Fruit fly (Drosophila melanogaster) whole organism, embryonic: Measurements from ENCODE around the gene CG33286.

Experiments used
- Ada2b ChIP-seq: fragments of 200-800 bp; sonication (Bioruptor generic); IDR thresholded peaks from 2 replicates; pipeline ENCODE4 v1.3.6; 2022; ENCODE audit warnings: missing biosample characterization, missing genetic modification characterization
- Bdp1 ChIP-seq: fragments of 200-800 bp; sonication (Bioruptor generic); optimal IDR thresholded peaks from 3 replicates; lab custom pipeline; 2016; ENCODE audit warnings: missing biosample characterization, missing genetic modification characterization
- CG10654 ChIP-seq: fragments of 200-800 bp; sonication (Bioruptor generic); optimal IDR thresholded peaks from 2 replicates; lab custom pipeline; 2016; ENCODE audit warnings: missing biosample characterization, missing genetic modification characterization
- CG12155 ChIP-seq: fragments of 200-800 bp; sonication (Bioruptor generic); optimal IDR thresholded peaks from 3 replicates; lab custom pipeline; 2016; ENCODE audit warnings: missing biosample characterization, missing genetic modification characterization
- CG12769 ChIP-seq: fragments of 200-800 bp; sonication (Bioruptor generic); optimal IDR thresholded peaks from 2 replicates; lab custom pipeline; 2019; ENCODE audit warnings: missing biosample characterization, mild to moderate bottlenecking, missing genetic modification characterization, moderate library complexity
- CG14710 ChIP-seq: fragments of 200-800 bp; sonication (Bioruptor generic); optimal IDR thresholded peaks from 3 replicates; lab custom pipeline; 2019; ENCODE audit warnings: missing biosample characterization, mild to moderate bottlenecking, missing genetic modification characterization, moderate library complexity
- CG15479 ChIP-seq: fragments of 200-800 bp; sonication (Bioruptor generic); optimal IDR thresholded peaks from 3 replicates; lab custom pipeline; 2019; ENCODE audit warnings: missing biosample characterization, mild to moderate bottlenecking, missing genetic modification characterization, moderate library complexity
- CG15514 ChIP-seq: fragments of 200-800 bp; sonication (Bioruptor generic); optimal IDR thresholded peaks from 3 replicates; lab custom pipeline; 2017; ENCODE audit warnings: missing biosample characterization, missing genetic modification characterization, mild to moderate bottlenecking, moderate library complexity, missing genetic modification reagents
- CG1647 ChIP-seq: fragments of 200-800 bp; sonication (Bioruptor generic); optimal IDR thresholded peaks from 3 replicates; lab custom pipeline; 2016; ENCODE audit warnings: missing biosample characterization, missing genetic modification characterization
- CG16813 ChIP-seq: fragments of 200-800 bp; sonication (Bioruptor generic); IDR thresholded peaks from 3 replicates; pipeline ENCODE4 v1.3.6; 2022; ENCODE audit warnings: missing biosample characterization, missing genetic modification characterization; ENCODE audit not compliant: partially characterized antibody
- CG17829 ChIP-seq: fragments of 200-800 bp; optimal IDR thresholded peaks from 2 replicates; lab custom pipeline; 2019; ENCODE audit warnings: missing biosample characterization, mild to moderate bottlenecking, missing genetic modification characterization, moderate library complexity
- CG31388 ChIP-seq: fragments of 200-800 bp; sonication (Bioruptor generic); optimal IDR thresholded peaks from 2 replicates; lab custom pipeline; 2016; ENCODE audit warnings: missing biosample characterization, missing genetic modification characterization
- CG31441 ChIP-seq: fragments of 200-800 bp; sonication (Bioruptor generic); IDR thresholded peaks from 2 replicates; pipeline ENCODE4 v1.3.6; 2022; ENCODE audit warnings: missing biosample characterization, missing genetic modification characterization
- CG32532 ChIP-seq: fragments of 200-800 bp; sonication (Bioruptor generic); IDR thresholded peaks from 2 replicates; pipeline ENCODE4 v1.3.6; 2022; ENCODE audit warnings: missing biosample characterization, missing genetic modification characterization
- CG34224 ChIP-seq: fragments of 200-800 bp; sonication (Bioruptor generic); IDR thresholded peaks from 3 replicates; pipeline ENCODE4 v1.3.6; 2022; ENCODE audit warnings: missing biosample characterization, missing genetic modification characterization; ENCODE audit not compliant: partially characterized antibody
- CG34422 ChIP-seq: fragments of 200-800 bp; sonication (Bioruptor generic); IDR thresholded peaks from 3 replicates; pipeline ENCODE4 v1.3.6; 2022; ENCODE audit warnings: missing biosample characterization, missing genetic modification characterization
- CG5953 ChIP-seq: fragments of 200-800 bp; sonication (Bioruptor generic); IDR thresholded peaks from 2 replicates; pipeline ENCODE4 v1.3.6; 2022; ENCODE audit warnings: missing biosample characterization, missing genetic modification characterization
- CG6175 ChIP-seq: fragments of 200-800 bp; sonication (Bioruptor generic); IDR thresholded peaks from 3 replicates; pipeline ENCODE4 v1.3.6; 2022; ENCODE audit warnings: missing biosample characterization, missing genetic modification characterization
- CG6654 ChIP-seq: fragments of 200-800 bp; sonication (Bioruptor generic); optimal IDR thresholded peaks from 2 replicates; lab custom pipeline; 2017; ENCODE audit warnings: missing biosample characterization, mild to moderate bottlenecking, missing genetic modification characterization
- CG7928 ChIP-seq: fragments of 200-800 bp; sonication (Bioruptor generic); optimal IDR thresholded peaks from 2 replicates; lab custom pipeline; 2017; ENCODE audit warnings: missing biosample characterization, mild to moderate bottlenecking, missing genetic modification characterization
- Chrac-16 ChIP-seq: fragments of 200-800 bp; sonication (Bioruptor generic); optimal IDR thresholded peaks from 3 replicates; lab custom pipeline; 2016; ENCODE audit warnings: missing biosample characterization, missing genetic modification characterization
- Dbx ChIP-seq: fragments of 200-800 bp; sonication (Bioruptor generic); IDR thresholded peaks from 3 replicates; pipeline ENCODE4 v1.3.6; 2022; ENCODE audit warnings: missing biosample characterization, missing genetic modification characterization
- Dll ChIP-seq: fragments of 200-800 bp; sonication (Bioruptor generic); IDR thresholded peaks from 4 replicates; pipeline ENCODE4 v1.3.6; 2022; ENCODE audit warnings: missing biosample characterization, missing genetic modification characterization; ENCODE audit not compliant: partially characterized antibody
- E2f1 ChIP-seq: fragments of 200-800 bp; sonication (Bioruptor generic); IDR thresholded peaks from 2 replicates; pipeline ENCODE4 v1.3.6; 2022; ENCODE audit warnings: missing biosample characterization, missing genetic modification characterization
- Fer1 ChIP-seq: fragments of 200-800 bp; sonication (Bioruptor generic); optimal IDR thresholded peaks from 2 replicates; lab custom pipeline; 2017; ENCODE audit warnings: missing biosample characterization, mild to moderate bottlenecking, missing genetic modification characterization
- Gug ChIP-seq: fragments of 200-800 bp; sonication (Bioruptor generic); IDR thresholded peaks from 4 replicates; pipeline ENCODE4 v1.3.6; 2022; ENCODE audit warnings: missing biosample characterization, missing genetic modification characterization
- Myb ChIP-seq: fragments of 200-800 bp; sonication (Bioruptor generic); optimal IDR thresholded peaks from 2 replicates; lab custom pipeline; 2016; ENCODE audit warnings: missing biosample characterization, missing genetic modification characterization
- Nf-YA ChIP-seq: fragments of 200-800 bp; sonication (Bioruptor generic); IDR thresholded peaks from 2 replicates; pipeline ENCODE4 v1.3.6; 2022; ENCODE audit warnings: missing biosample characterization, missing genetic modification characterization
- Usf ChIP-seq: fragments of 200-800 bp; sonication (Bioruptor generic); optimal IDR thresholded peaks from 2 replicates; lab custom pipeline; 2017; ENCODE audit warnings: missing genotype, missing biosample characterization, missing genetic modification characterization
- ase ChIP-seq: fragments of 200-800 bp; sonication (Bioruptor generic); IDR thresholded peaks from 3 replicates; pipeline ENCODE4 v1.3.6; 2022; ENCODE audit warnings: missing biosample characterization, missing genetic modification characterization
- ash1 ChIP-seq: fragments of 200-800 bp; sonication (Bioruptor generic); optimal IDR thresholded peaks from 2 replicates; lab custom pipeline; 2018; ENCODE audit warnings: missing biosample characterization, mild to moderate bottlenecking, missing genetic modification characterization
- bbx ChIP-seq: fragments of 200-800 bp; sonication (Bioruptor generic); IDR thresholded peaks from 2 replicates; pipeline ENCODE4 v1.3.6; 2022; ENCODE audit warnings: missing biosample characterization, missing genetic modification characterization; ENCODE audit not compliant: partially characterized antibody
- bigmax ChIP-seq: fragments of 200-800 bp; sonication (Bioruptor generic); optimal IDR thresholded peaks from 2 replicates; lab custom pipeline; 2018; ENCODE audit warnings: missing biosample characterization, mild to moderate bottlenecking, missing genetic modification characterization
- caup ChIP-seq: fragments of 200-800 bp; sonication (Bioruptor generic); optimal IDR thresholded peaks from 3 replicates; lab custom pipeline; 2017; ENCODE audit warnings: missing biosample characterization, mild to moderate bottlenecking, missing genetic modification characterization, moderate library complexity; ENCODE audit not compliant: severe bottlenecking
- cg ChIP-seq: fragments of 200-800 bp; sonication (Bioruptor generic); optimal IDR thresholded peaks from 3 replicates; lab custom pipeline; 2019; ENCODE audit warnings: missing biosample characterization, mild to moderate bottlenecking, missing genetic modification characterization, moderate library complexity
- da ChIP-seq: fragments of 200-800 bp; sonication (Bioruptor generic); optimal IDR thresholded peaks from 2 replicates; lab custom pipeline; 2016; ENCODE audit warnings: missing biosample characterization, missing genetic modification characterization
- dmrt11E ChIP-seq: fragments of 200-800 bp; sonication (Bioruptor generic); optimal IDR thresholded peaks from 3 replicates; lab custom pipeline; 2018; ENCODE audit warnings: missing biosample characterization, mild to moderate bottlenecking, missing genetic modification characterization, moderate library complexity
- en ChIP-seq: fragments of 200-800 bp; sonication (Bioruptor generic); optimal IDR thresholded peaks from 2 replicates; lab custom pipeline; 2016; ENCODE audit warnings: missing biosample characterization, missing genetic modification characterization
- eyg ChIP-seq: fragments of 200-800 bp; sonication (Bioruptor generic); optimal IDR thresholded peaks from 3 replicates; lab custom pipeline; 2016; ENCODE audit warnings: missing biosample characterization, missing genetic modification characterization
- gt ChIP-seq: fragments of 200-800 bp; sonication (Bioruptor generic); IDR thresholded peaks from 2 replicates; pipeline ENCODE4 v1.3.6; 2022; ENCODE audit warnings: missing biosample characterization, missing genetic modification characterization
- hkb ChIP-seq, 2 experiments: fragments of 200-800 bp in 1 of 2; fragments of >200 bp in 1 of 2; sonication (Bioruptor generic) in 1 of 2; IDR thresholded peaks in 1 of 2; optimal IDR thresholded peaks in 1 of 2; 2 replicates each; pipeline versions ENCODE4 v1.3.6 to Lab custom; 2017 to 2022; ENCODE audit warnings: missing biosample characterization in 1 of 2, missing genetic modification characterization in 1 of 2
- lab ChIP-seq: fragments of 200-800 bp; sonication (Bioruptor generic); optimal IDR thresholded peaks from 3 replicates; lab custom pipeline; 2017; ENCODE audit warnings: missing biosample characterization, missing genetic modification characterization, mild to moderate bottlenecking, moderate library complexity, missing genetic modification reagents
- nau ChIP-seq: fragments of 200-800 bp; sonication (Bioruptor generic); optimal IDR thresholded peaks from 3 replicates; lab custom pipeline; 2017; ENCODE audit warnings: missing biosample characterization, mild to moderate bottlenecking, missing genetic modification characterization, missing genetic modification reagents
- nmo ChIP-seq: fragments of 200-800 bp; sonication (Bioruptor generic); optimal IDR thresholded peaks from 2 replicates; lab custom pipeline; 2018; ENCODE audit warnings: missing biosample characterization, mild to moderate bottlenecking, missing genetic modification characterization, moderate library complexity
- sim ChIP-seq: fragments of 200-800 bp; sonication (Bioruptor generic); IDR thresholded peaks from 2 replicates; pipeline ENCODE4 v1.3.6; 2022; ENCODE audit warnings: missing biosample characterization, missing genetic modification characterization
- sr ChIP-seq: fragments of 200-800 bp; sonication (Bioruptor generic); IDR thresholded peaks from 3 replicates; pipeline ENCODE4 v1.3.6; 2022; ENCODE audit warnings: missing biosample characterization, missing genetic modification characterization
- toy ChIP-seq: fragments of 200-800 bp; sonication (Bioruptor generic); IDR thresholded peaks from 2 replicates; pipeline ENCODE4 v1.3.6; 2022; ENCODE audit warnings: missing biosample characterization, missing genetic modification characterization
- twi ChIP-seq: fragments of 200-800 bp; optimal IDR thresholded peaks from 2 replicates; lab custom pipeline; 2019; ENCODE audit warnings: missing biosample characterization, mild to moderate bottlenecking, missing genetic modification characterization, moderate library complexity
- usp ChIP-seq: fragments of >200 bp; optimal IDR thresholded peaks from 2 replicates; lab custom pipeline; 2017; ENCODE audit warnings: missing biosample characterization, missing genetic modification characterization
- vvl ChIP-seq: fragments of 200-800 bp; sonication (Bioruptor generic); IDR thresholded peaks from 2 replicates; pipeline ENCODE4 v1.3.6; 2022; ENCODE audit warnings: missing biosample characterization, missing genetic modification characterization

The CG33286 gene

dm6 chr3L:21009405-21010120, 35.1 kb upstream of the CG33286 start (continued):
- 0 out of 2 replicates have a peak, but pooled peaks have one; percentile 53 for TF ChIP-seq sim (GFP tag; lab: Robert Waterston, UW)
- no peak for TF ChIP-seq CG16813 (GFP tag; lab: Robert Waterston, UW)
- TF ChIP-seq Chrac-16 = no peak
- TF ChIP-seq Usf (GFP tag; lab: Kevin White, UChicago) = no peak
- TF ChIP-seq nmo (GFP tag; lab: Kevin White, UChicago) = peak; percentile 3
- TF ChIP-seq dmrt11E (tag; lab: Kevin White, UChicago) = peak; percentile 16
- TF ChIP-seq E2f1 (GFP tag; lab: Robert Waterston, UW) = peak; percentile 72
- TF ChIP-seq CG15514 (GFP tag; lab: Kevin White, UChicago) = peak; percentile 6
- no peak for TF ChIP-seq ash1 (GFP tag; lab: Kevin White, UChicago)
- no peak for TF ChIP-seq toy (GFP tag; lab: Robert Waterston, UW)
- peak; percentile 4 for TF ChIP-seq CG17829 (tag; lab: Kevin White, UChicago)
- no peak for TF ChIP-seq Dll (GFP tag; lab: Robert Waterston, UW)
- TF ChIP-seq CG5953 = no peak
- TF ChIP-seq CG10654 = no peak
- TF ChIP-seq Bdp1 (GFP tag; lab: Kevin White, UChicago) = peak; percentile 13
- peak; percentile 32 for TF ChIP-seq Fer1 (GFP tag; lab: Kevin White, UChicago)
- TF ChIP-seq ase = no peak; the same call in 2 of the 3 replicates
- TF ChIP-seq Nf-YA (GFP tag; lab: Robert Waterston, UW) = 0 out of 2 replicates have a peak, but pooled peaks have one; percentile 49
- TF ChIP-seq en (GFP tag; lab: Kevin White, UChicago) = no peak
- TF ChIP-seq CG1647 = no peak
- no peak for TF ChIP-seq CG7928 (GFP tag; lab: Kevin White, UChicago)
- peak; percentile 38; the same call in 1 of the 4 replicates for TF ChIP-seq Gug (GFP tag; lab: Robert Waterston, UW)
- TF ChIP-seq CG14710 (tag; lab: Kevin White, UChicago) = peak; percentile 2
- TF ChIP-seq nau (GFP tag; lab: Kevin White, UChicago) = peak; percentile 30
- peak; percentile 70 for TF ChIP-seq lab (GFP tag; lab: Kevin White, UChicago)
- no peak for TF ChIP-seq gt
- TF ChIP-seq Dbx = peak; percentile 74; the same call in 2 of the 3 replicates
- TF ChIP-seq CG6175 (GFP tag; lab: Robert Waterston, UW) = no peak
- TF ChIP-seq caup = peak; percentile 48
- no peak for TF ChIP-seq CG6654 (GFP tag; lab: Kevin White, UChicago)
- no peak for TF ChIP-seq hkb (optimal IDR thresholded peaks at IDR 0.05; lab: Kevin White, UChicago)
- peak; percentile 70 for TF ChIP-seq hkb (GFP tag; IDR thresholded peaks at IDR 0.05; lab: Robert Waterston, UW)
- no peak for TF ChIP-seq CG15479
- peak; percentile 58 for TF ChIP-seq Ada2b
- no peak; the same call in 1 of the 2 replicates for TF ChIP-seq CG31441 (GFP tag; lab: Robert Waterston, UW)
- peak; percentile 48 for TF ChIP-seq eyg
- peak; percentile 34; the same call in 1 of the 2 replicates for TF ChIP-seq bbx (GFP tag; lab: Robert Waterston, UW)
- no peak for TF ChIP-seq CG34224 (GFP tag; lab: Robert Waterston, UW)
- peak; percentile 33 for TF ChIP-seq Myb (GFP tag; lab: Kevin White, UChicago)
- no peak for TF ChIP-seq usp (GFP tag; lab: Kevin White, UChicago)

DNA sequence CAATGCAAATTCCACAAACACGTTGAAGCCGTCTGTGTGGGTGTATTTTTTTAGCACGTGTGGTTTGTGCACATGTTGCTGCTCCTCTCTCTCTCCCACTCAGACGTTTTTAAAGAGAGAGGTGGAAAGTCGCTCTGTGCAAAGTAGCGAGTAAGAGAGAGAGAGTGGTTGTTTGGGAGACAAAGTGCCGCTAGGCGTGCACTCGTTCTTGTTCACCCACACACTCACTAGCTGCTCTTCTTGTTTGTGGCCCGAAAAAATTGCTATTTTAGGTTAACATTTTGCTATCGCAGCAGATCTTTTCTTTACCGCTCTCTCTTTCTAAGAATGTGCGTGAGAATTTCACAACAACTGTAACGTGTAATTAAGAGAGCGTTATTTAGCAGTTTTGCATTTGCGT, 34.4 kb upstream of the CG33286 start:
- TF ChIP-seq CG12769 (tag; lab: Kevin White, UChicago) (peak; percentile 66), CG34422 (GFP tag; lab: Robert Waterston, UW) (0 out of 3 replicates have a peak, but pooled peaks have one; percentile 22), da (GFP tag; lab: Kevin White, UChicago) (no peak), CG31388 (GFP tag; lab: Kevin White, UChicago) (no peak), vvl (GFP tag; lab: Robert Waterston, UW) (peak; percentile 45; the same call in 1 of the 2 replicates), CG12155 (GFP tag; lab: Kevin White, UChicago) (peak; percentile 96), CG32532 (peak; percentile 42; the same call in 1 of the 2 replicates), sr (peak; percentile 79; the same call in 2 of the 3 replicates), cg (GFP tag; lab: Kevin White, UChicago) (peak; percentile 75), bigmax (GFP tag; lab: Kevin White, UChicago) (peak; percentile 87), CG16813 (GFP tag; lab: Robert Waterston, UW) (peak; percentile 38; the same call in 1 of the 3 replicates), twi (tag; lab: Kevin White, UChicago) (peak; percentile 64)
